Fruit fly (Drosophila melanogaster): ENCODE measurements around the gene Kif19A.

Gene Kif19A

dm6 chr3R:14122347-14122812 is 4.1 kb upstream of the Kif19A start, which contains the start of the genes Abi and twf (continued):
- TF ChIP-seq zf30C (GFP tag; optimal IDR thresholded peaks at IDR 0.05) = no peak
- peak; percentile 24 for TF ChIP-seq CG8924 (tag; optimal IDR thresholded peaks at IDR 0.05)
- peak; percentile 75 for TF ChIP-seq trem (tag; optimal IDR thresholded peaks at IDR 0.05)
- peak; percentile 74 for TF ChIP-seq fu2 (GFP tag; optimal IDR thresholded peaks at IDR 0.05)
- TF ChIP-seq Fer3 (tag; optimal IDR thresholded peaks at IDR 0.05) = peak; percentile 62
- no peak for TF ChIP-seq Hand (GFP tag; optimal IDR thresholded peaks at IDR 0.05)
- TF ChIP-seq CG31365 (tag; optimal IDR thresholded peaks at IDR 0.05) = no peak
- TF ChIP-seq HLH54F (GFP tag; optimal IDR thresholded peaks at IDR 0.05) = peak; percentile 78
- TF ChIP-seq danr (GFP tag; IDR thresholded peaks at IDR 0.05) = no peak
- no peak; the same call in 2 of the 3 replicates for TF ChIP-seq ci (GFP tag; IDR thresholded peaks at IDR 0.05)
- TF ChIP-seq CG1792 (GFP tag; optimal IDR thresholded peaks at IDR 0.05) = no peak
- TF ChIP-seq CG2875 (GFP tag; optimal IDR thresholded peaks at IDR 0.05) = peak; percentile 2
- no peak for TF ChIP-seq CG14965 (GFP tag; optimal IDR thresholded peaks at IDR 0.05; ENCODE audit: borderline replicate concordance)
- no peak for TF ChIP-seq Usf (GFP tag; optimal IDR thresholded peaks at IDR 0.05)
- no peak for TF ChIP-seq nau (GFP tag; optimal IDR thresholded peaks at IDR 0.05)
- TF ChIP-seq sob (GFP tag; IDR thresholded peaks at IDR 0.05) = peak; percentile 80
- peak; percentile 34 for TF ChIP-seq CG7786 (GFP tag; optimal IDR thresholded peaks at IDR 0.05)
- TF ChIP-seq CG17802 (tag; optimal IDR thresholded peaks at IDR 0.05) = peak; percentile 11
- no peak for TF ChIP-seq toy (GFP tag; IDR thresholded peaks at IDR 0.05)
- TF ChIP-seq CG12942 (GFP tag; optimal IDR thresholded peaks at IDR 0.05) = peak; percentile 75
- no peak for TF ChIP-seq fru (optimal IDR thresholded peaks at IDR 0.05)
- peak; percentile 74 for TF ChIP-seq zfh2 (GFP tag; optimal IDR thresholded peaks at IDR 0.05)
- TF ChIP-seq CG4730 (GFP tag; IDR thresholded peaks at IDR 0.05) = no peak
- TF ChIP-seq Doc3 (GFP tag; IDR thresholded peaks at IDR 0.05; ENCODE audit: partially characterized antibody) = no peak
- peak; percentile 45 for TF ChIP-seq CG9609 (GFP tag; optimal IDR thresholded peaks at IDR 0.05)
- peak; percentile 40 to 61 for TF ChIP-seq Hr51 (GFP tag; optimal IDR thresholded peaks at IDR 0.05)
- TF ChIP-seq Dll (GFP tag; IDR thresholded peaks at IDR 0.05; ENCODE audit: partially characterized antibody) = 0 out of 4 replicates have a peak, but pooled peaks have one; percentile 21
- no peak for TF ChIP-seq Doc2 (GFP tag; IDR thresholded peaks at IDR 0.05)
- TF ChIP-seq CG8290 (GFP tag; optimal IDR thresholded peaks at IDR 0.05) = peak; percentile 80
- TF ChIP-seq CG8290 (tag; optimal IDR thresholded peaks at IDR 0.05) = peak in 1 of 2 experiments; percentile 38
- TF ChIP-seq HLHmδ (GFP tag; optimal IDR thresholded peaks at IDR 0.05) = no peak
- peak; percentile 67 for TF ChIP-seq CG18599 (GFP tag; optimal IDR thresholded peaks at IDR 0.05)
- peak; percentile 60 for TF ChIP-seq CG3281 (GFP tag; optimal IDR thresholded peaks at IDR 0.05)
- peak; percentile 47 for TF ChIP-seq CG10543 (GFP tag; optimal IDR thresholded peaks at IDR 0.05)
- no peak for TF ChIP-seq inv (GFP tag; IDR thresholded peaks at IDR 0.05; ENCODE audit: partially characterized antibody)
- peak; percentile 21 for TF ChIP-seq cwo (GFP tag; optimal IDR thresholded peaks at IDR 0.05)
- no peak for TF ChIP-seq Hey (tag; optimal IDR thresholded peaks at IDR 0.05)
- TF ChIP-seq CG10209 (GFP tag; optimal IDR thresholded peaks at IDR 0.05) = peak; percentile 68
- TF ChIP-seq CG18764 (GFP tag; optimal IDR thresholded peaks at IDR 0.05) = peak; percentile 51
- no peak for TF ChIP-seq CG8359 (GFP tag; optimal IDR thresholded peaks at IDR 0.05; ENCODE audit: borderline replicate concordance)
- peak; percentile 45; the same call in 1 of the 2 replicates for TF ChIP-seq E2f1 (GFP tag; IDR thresholded peaks at IDR 0.05)
- TF ChIP-seq slou (GFP tag; optimal IDR thresholded peaks at IDR 0.05) = peak; percentile 54
- TF ChIP-seq BtbVII (GFP tag; optimal IDR thresholded peaks at IDR 0.05) = peak; percentile 6
- TF ChIP-seq CG6854 (GFP tag; optimal IDR thresholded peaks at IDR 0.05) = no peak
- peak; percentile 29 for TF ChIP-seq Spps (tag; optimal IDR thresholded peaks at IDR 0.05)
- TF ChIP-seq CG1233 (GFP tag; optimal IDR thresholded peaks at IDR 0.05) = no peak
- TF ChIP-seq CG7271 (tag; optimal IDR thresholded peaks at IDR 0.05) = no peak
- TF ChIP-seq CG13424 (tag; optimal IDR thresholded peaks at IDR 0.05) = peak; percentile 67
- TF ChIP-seq CG7745 (tag; optimal IDR thresholded peaks at IDR 0.05) = no peak
- TF ChIP-seq Oaz (GFP tag; IDR thresholded peaks at IDR 0.05) = no peak
